Fruit fly (Drosophila melanogaster): ENCODE results near the gene Vps8.

Gene Vps8

dm6 chr3L:6457208-6457607 lies 37.9 kb downstream of the Vps8 start (continued):
- no peak for TF ChIP-seq CG7368 (GFP tag; optimal IDR thresholded peaks at IDR 0.05)
- TF ChIP-seq esn (GFP tag; optimal IDR thresholded peaks at IDR 0.05), result no peak
- TF ChIP-seq Sox102F (GFP tag; optimal IDR thresholded peaks at IDR 0.05), result no peak
- TF ChIP-seq Ets96B (tag; optimal IDR thresholded peaks at IDR 0.05), result no peak
- no peak for TF ChIP-seq CG8319 (GFP tag; optimal IDR thresholded peaks at IDR 0.05)
- peak; percentile 58; the same call in 1 of the 3 replicates for TF ChIP-seq eg (GFP tag; IDR thresholded peaks at IDR 0.05)
- no peak for TF ChIP-seq lz (GFP tag; optimal IDR thresholded peaks at IDR 0.05)
- no peak for TF ChIP-seq vri (GFP tag; optimal IDR thresholded peaks at IDR 0.05)
- TF ChIP-seq Hr39 (GFP tag; optimal IDR thresholded peaks at IDR 0.05), result no peak
- TF ChIP-seq CG6808 (GFP tag; optimal IDR thresholded peaks at IDR 0.05), result no peak
- no peak for TF ChIP-seq dsx (GFP tag; optimal IDR thresholded peaks at IDR 0.05; ENCODE audit: poor library complexity, severe bottlenecking)
- TF ChIP-seq CG6792 (GFP tag; optimal IDR thresholded peaks at IDR 0.05), result no peak

- TF ChIP-seq Sox14 (GFP tag; optimal IDR thresholded peaks at IDR 0.05), result no peak
- TF ChIP-seq CG6854 (GFP tag; optimal IDR thresholded peaks at IDR 0.05), result no peak
- TF ChIP-seq Ets21C (GFP tag; optimal IDR thresholded peaks at IDR 0.05), result no peak
- no peak for TF ChIP-seq Ets96B (tag; optimal IDR thresholded peaks at IDR 0.05)
- TF ChIP-seq Eip75B (GFP tag; optimal IDR thresholded peaks at IDR 0.05), result no peak
- TF ChIP-seq spab (GFP tag; optimal IDR thresholded peaks at IDR 0.05), result no peak
- TF ChIP-seq CG16779 (tag; optimal IDR thresholded peaks at IDR 0.05), result no peak
- no peak for TF ChIP-seq svp (GFP tag)
- TF ChIP-seq CG15336 (GFP tag; IDR thresholded peaks at IDR 0.05), result peak; percentile 76
- 0 out of 2 replicates have a peak, but pooled peaks have one; percentile 12 for TF ChIP-seq Gug (GFP tag; IDR thresholded peaks at IDR 0.05)
- TF ChIP-seq CG32006 (GFP tag; optimal IDR thresholded peaks at IDR 0.05), result peak; percentile 68
- no peak for TF ChIP-seq dac (GFP tag; optimal IDR thresholded peaks at IDR 0.05)
- TF ChIP-seq CG9139 (GFP tag; optimal IDR thresholded peaks at IDR 0.05), result no peak
- TF ChIP-seq CG8319 (GFP tag; optimal IDR thresholded peaks at IDR 0.05), result no peak
- TF ChIP-seq net (GFP tag; optimal IDR thresholded peaks at IDR 0.05), result peak; percentile 7
- peak in 1 of 2 experiments; percentile 23 for TF ChIP-seq salr (GFP tag; optimal IDR thresholded peaks at IDR 0.05)
- peak; percentile 71 for TF ChIP-seq CG8119 (GFP tag; IDR thresholded peaks at IDR 0.05)
- no peak for TF ChIP-seq CG34406 (GFP tag; optimal IDR thresholded peaks at IDR 0.05)
- no peak for TF ChIP-seq fd59A (GFP tag; optimal IDR thresholded peaks at IDR 0.05)
- TF ChIP-seq CG11902 (GFP tag; optimal IDR thresholded peaks at IDR 0.05), result no peak
- TF ChIP-seq ss (GFP tag; optimal IDR thresholded peaks at IDR 0.05), result no peak
- TF ChIP-seq CG4318 (GFP tag; optimal IDR thresholded peaks at IDR 0.05), result peak; percentile 13
- TF ChIP-seq OdsH (GFP tag; optimal IDR thresholded peaks at IDR 0.05), result peak; percentile 22
- no peak for TF ChIP-seq CG6163 (GFP tag; IDR thresholded peaks at IDR 0.05)
- TF ChIP-seq achi (GFP tag; optimal IDR thresholded peaks at IDR 0.05), result peak; percentile 23
- no peak for TF ChIP-seq CG1621 (tag; optimal IDR thresholded peaks at IDR 0.05)
- TF ChIP-seq Blimp-1 (GFP tag; optimal IDR thresholded peaks at IDR 0.05), result no peak
- TF ChIP-seq Lpt (GFP tag; optimal IDR thresholded peaks at IDR 0.05), result peak; percentile 32
- TF ChIP-seq CG6792 (GFP tag; optimal IDR thresholded peaks at IDR 0.05), result no peak
- TF ChIP-seq acj6 (GFP tag; optimal IDR thresholded peaks at IDR 0.05), result peak; percentile 33
- 0 out of 3 replicates have a peak, but pooled peaks have one; percentile 30 for TF ChIP-seq eg (GFP tag; IDR thresholded peaks at IDR 0.05)
- peak; percentile 21 for TF ChIP-seq CG3919 (GFP tag; optimal IDR thresholded peaks at IDR 0.05)
- TF ChIP-seq fd85E (GFP tag; optimal IDR thresholded peaks at IDR 0.05), result no peak
- no peak for TF ChIP-seq dsx (GFP tag; optimal IDR thresholded peaks at IDR 0.05; ENCODE audit: poor library complexity, severe bottlenecking)
- no peak for TF ChIP-seq CG6808 (GFP tag; optimal IDR thresholded peaks at IDR 0.05)
- TF ChIP-seq Hr38 (GFP tag; optimal IDR thresholded peaks at IDR 0.05), result no peak
- TF ChIP-seq Eip93F (GFP tag; optimal IDR thresholded peaks at IDR 0.05), result no peak
- no peak for TF ChIP-seq Sox102F (GFP tag; optimal IDR thresholded peaks at IDR 0.05)
- TF ChIP-seq Eip78C (GFP tag), result peak; percentile 58
- TF ChIP-seq Sox15 (GFP tag; optimal IDR thresholded peaks at IDR 0.05), result no peak
- no peak for TF ChIP-seq CG31627 (GFP tag; optimal IDR thresholded peaks at IDR 0.05)
- no peak for TF ChIP-seq Smox (GFP tag; optimal IDR thresholded peaks at IDR 0.05)
- TF ChIP-seq lz (GFP tag; optimal IDR thresholded peaks at IDR 0.05), result no peak
- no peak for TF ChIP-seq Met (GFP tag; optimal IDR thresholded peaks at IDR 0.05)
- TF ChIP-seq cyc (GFP tag; optimal IDR thresholded peaks at IDR 0.05), result no peak
- no peak for TF ChIP-seq CG7368 (GFP tag; optimal IDR thresholded peaks at IDR 0.05)
Observed at dm6 chr3L:6455383-6455782, 39.7 kb downstream of the Vps8 start.

All from whole organism, prepupa.